Worm (Caenorhabditis elegans): ENCODE results near the gene ZK470.1.

The ZK470.1 gene

ce11 chrX:4138413-4139193 is 24.9 kb upstream of the ZK470.1 start:
- no peak for TF ChIP-seq madf-10 (tag; optimal IDR thresholded peaks at IDR 0.05)

DNA sequence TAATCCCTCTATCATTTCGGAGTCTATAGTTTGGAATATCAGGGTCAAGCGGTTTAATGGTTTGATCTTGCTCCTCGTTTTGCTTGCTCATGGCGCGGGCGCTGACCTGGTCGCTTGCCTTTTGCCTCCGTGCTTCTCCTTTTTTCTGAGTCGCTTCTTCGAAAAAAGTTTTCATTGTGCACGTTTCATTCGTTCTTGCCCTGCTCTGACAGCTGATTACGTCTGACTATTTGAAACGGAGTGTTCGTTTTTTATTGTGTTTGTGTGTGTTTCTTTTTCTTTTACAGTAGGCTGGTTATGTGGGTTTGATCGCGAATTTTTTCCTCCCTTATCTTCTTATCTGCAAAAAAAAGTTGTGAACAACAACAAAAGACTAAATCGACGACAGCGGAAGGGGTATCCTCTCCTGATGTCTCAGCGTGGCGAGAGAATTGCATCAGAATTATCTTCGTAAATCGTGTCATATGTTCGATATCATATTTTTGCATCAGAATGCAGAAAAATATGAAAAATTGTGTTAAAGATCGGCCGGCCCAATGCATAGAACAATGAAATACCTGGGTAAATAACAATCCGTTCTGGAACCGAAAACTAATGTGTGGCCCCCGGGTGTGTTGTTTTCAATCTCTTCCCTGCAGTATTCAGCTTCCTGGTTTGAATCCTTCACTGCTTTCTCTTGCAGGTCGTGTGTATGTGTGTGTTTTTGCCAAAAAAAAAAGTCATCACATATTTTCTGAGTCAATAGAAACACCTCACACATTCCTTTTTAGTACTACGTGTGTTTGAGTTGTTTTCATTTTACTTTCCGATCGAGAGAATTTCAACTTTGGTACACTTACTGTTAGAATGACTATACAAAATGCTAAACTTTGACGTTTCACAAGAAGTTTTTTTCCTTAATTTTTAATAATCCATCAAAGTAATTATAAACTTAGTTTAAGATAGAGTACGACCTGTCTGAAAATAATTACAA is 23.6 kb upstream of the ZK470.1 start, which contains the start of gene ZK470.4:
Gene ZK470.4, minus strand, starts transcription at position 175 of the 973 bp plus-strand sequence.
- no peak for TF ChIP-seq atf-7 (tag; optimal IDR thresholded peaks at IDR 0.05)
- TF ChIP-seq ZK185.1 (tag; optimal IDR thresholded peaks at IDR 0.05; ENCODE audit: poor library complexity, severe bottlenecking), result no peak
- peak; percentile 18 for TF ChIP-seq die-1 (tag; optimal IDR thresholded peaks at IDR 0.05)
- TF ChIP-seq Y56A3A.18 (GFP tag; IDR thresholded peaks at IDR 0.05), result no peak
- TF ChIP-seq nhr-80 (tag; optimal IDR thresholded peaks at IDR 0.05), result peak; percentile 36
- TF ChIP-seq aptf-2 (GFP tag; conservative IDR thresholded peaks at IDR 0.05), result no peak
- TF ChIP-seq ceh-40 (GFP tag; IDR thresholded peaks at IDR 0.05), result 0 out of 2 replicates have a peak, but pooled peaks have one; percentile 7
- peak; percentile 56; the same call in 1 of the 2 replicates for TF ChIP-seq zfh-2 (GFP tag; conservative IDR thresholded peaks at IDR 0.05)
- TF ChIP-seq gei-17 (GFP tag; optimal IDR thresholded peaks at IDR 0.05), result no peak
- TF ChIP-seq sdz-38 (tag; optimal IDR thresholded peaks at IDR 0.05), result no peak
- TF ChIP-seq nfyb-1 (GFP tag; IDR thresholded peaks at IDR 0.05), result 0 out of 2 replicates have a peak, but pooled peaks have one; percentile 44
- TF ChIP-seq Y53F4B.3 (GFP tag; IDR thresholded peaks at IDR 0.05), result no peak
- TF ChIP-seq lsl-1 (GFP tag; optimal IDR thresholded peaks at IDR 0.05), result no peak
- no peak for TF ChIP-seq cebp-1 (GFP tag; IDR thresholded peaks at IDR 0.05)
- peak; percentile 20 for TF ChIP-seq cebp-1 (tag; optimal IDR thresholded peaks at IDR 0.05)
- no peak for TF ChIP-seq ceh-58 (GFP tag; IDR thresholded peaks at IDR 0.05)

ce11 chrX:4140755-4141417 is 22.6 kb upstream of the ZK470.1 start:
- TF ChIP-seq ZK185.1 (tag; optimal IDR thresholded peaks at IDR 0.05; ENCODE audit: poor library complexity, severe bottlenecking) (no peak), zim-3 (tag; optimal IDR thresholded peaks at IDR 0.05) (peak; percentile 2), mxl-1 (tag; optimal IDR thresholded peaks at IDR 0.05) (no peak), egl-44 (GFP tag; IDR thresholded peaks at IDR 0.05) (0 out of 2 replicates have a peak, but pooled peaks have one; percentile 7), nhr-80 (tag; optimal IDR thresholded peaks at IDR 0.05) (peak; percentile 50), rec-8 (tag; optimal IDR thresholded peaks at IDR 0.05) (no peak), sptf-2 (GFP tag; optimal IDR thresholded peaks at IDR 0.05) (no peak), lin-35 (GFP tag; optimal IDR thresholded peaks at IDR 0.05) (no peak), die-1 (tag; optimal IDR thresholded peaks at IDR 0.05) (no peak), akir-1 (GFP tag; optimal IDR thresholded peaks at IDR 0.05) (no peak), repo-1 (tag; optimal IDR thresholded peaks at IDR 0.05) (no peak), attf-3 (GFP tag; conservative IDR thresholded peaks at IDR 0.05) (no peak), lag-1 (GFP tag; IDR thresholded peaks at IDR 0.05) (no peak), hmg-1.2 (GFP tag; IDR thresholded peaks at IDR 0.05) (no peak), K11D2.4 (GFP tag; IDR thresholded peaks at IDR 0.05) (no peak), cebp-2 (GFP tag; IDR thresholded peaks at IDR 0.05) (no peak), cebp-1 (GFP tag; IDR thresholded peaks at IDR 0.05) (no peak), cebp-1 (tag; optimal IDR thresholded peaks at IDR 0.05) (peak; percentile 6), hlh-12 (tag; optimal IDR thresholded peaks at IDR 0.05) (no peak), sea-2 (GFP tag; IDR thresholded peaks at IDR 0.05) (no peak), ets-4 (GFP tag; optimal IDR thresholded peaks at IDR 0.05) (no peak), ccch-3 (GFP tag; optimal IDR thresholded peaks at IDR 0.05) (no peak), ama-1 (optimal IDR thresholded peaks at IDR 0.05) (no peak), ama-1 (GFP tag; optimal IDR thresholded peaks at IDR 0.05) (no peak), C17E4.6 (GFP tag; IDR thresholded peaks at IDR 0.05) (no peak), ekl-4 (GFP tag; IDR thresholded peaks at IDR 0.05) (no peak), snpc-1.1 (tag; optimal IDR thresholded peaks at IDR 0.05; ENCODE audit: insufficient read depth) (no peak), rcor-1 (GFP tag; IDR thresholded peaks at IDR 0.05) (no peak), somi-1 (GFP tag; optimal IDR thresholded peaks at IDR 0.05) (peak; percentile 23)

Data from whole organism, young adult.